Fruit fly (Drosophila melanogaster) whole organism, adult: Measurements from ENCODE around the gene Eaf6.

Experiments
- CG11617 ChIP-seq: fragments of 200-800 bp; sonication (Bioruptor generic); optimal IDR thresholded peaks from 2 replicates; lab custom pipeline; 2017; ENCODE audit warnings: mild to moderate bottlenecking, missing biosample characterization, missing genetic modification reagents, missing genetic modification characterization
- CG12768 ChIP-seq: fragments of 200-800 bp; sonication (Bioruptor generic); optimal IDR thresholded peaks from 2 replicates; lab custom pipeline; 2017; ENCODE audit warnings: missing biosample characterization, missing genetic modification characterization, mild to moderate bottlenecking, moderate library complexity, missing genetic modification reagents
- CG14711 ChIP-seq: fragments of 200-800 bp; sonication (Bioruptor generic); optimal IDR thresholded peaks from 2 replicates; lab custom pipeline; 2018; ENCODE audit warnings: missing biosample characterization, mild to moderate bottlenecking, missing genetic modification characterization, moderate library complexity
- CG1620 ChIP-seq: fragments of 200-800 bp; sonication (Bioruptor generic); optimal IDR thresholded peaks from 2 replicates; lab custom pipeline; 2016; ENCODE audit warnings: missing biosample characterization, missing genetic modification characterization
- CG33017 ChIP-seq: fragments of 200-800 bp; sonication (Bioruptor generic); optimal IDR thresholded peaks from 2 replicates; lab custom pipeline; 2018; ENCODE audit warnings: missing biosample characterization, mild to moderate bottlenecking, missing genetic modification characterization, moderate library complexity
- CG5204 ChIP-seq: fragments of 200-800 bp; sonication (Bioruptor generic); optimal IDR thresholded peaks from 2 replicates; lab custom pipeline; 2016; ENCODE audit warnings: missing biosample characterization, missing genetic modification characterization
- CG7045 ChIP-seq: fragments of 200-800 bp; sonication (Bioruptor generic); optimal IDR thresholded peaks from 2 replicates; lab custom pipeline; 2017; ENCODE audit warnings: missing biosample characterization, mild to moderate bottlenecking, missing genetic modification characterization
- CG7101 ChIP-seq: fragments of 200-800 bp; sonication (Bioruptor generic); optimal IDR thresholded peaks from 2 replicates; lab custom pipeline; 2018; ENCODE audit warnings: missing biosample characterization, mild to moderate bottlenecking, missing genetic modification characterization, moderate library complexity
- Clk ChIP-seq: fragments of 200-800 bp; sonication (Bioruptor generic); optimal IDR thresholded peaks from 2 replicates; lab custom pipeline; 2017; ENCODE audit warnings: missing biosample characterization, missing genetic modification characterization
- Crg-1 ChIP-seq: fragments of 200-800 bp; sonication (Bioruptor generic); optimal IDR thresholded peaks from 2 replicates; lab custom pipeline; 2016; ENCODE audit warnings: missing biosample characterization, missing genetic modification characterization
- Hr96 ChIP-seq: fragments of 200-800 bp; sonication (Bioruptor generic); optimal IDR thresholded peaks from 2 replicates; lab custom pipeline; 2016; ENCODE audit warnings: missing biosample characterization, missing genetic modification characterization
- Mnt ChIP-seq: fragments of 200-800 bp; sonication (Bioruptor generic); optimal IDR thresholded peaks from 2 replicates; lab custom pipeline; 2016; ENCODE audit warnings: missing biosample characterization, mild to moderate bottlenecking, missing genetic modification characterization
- bab1 ChIP-seq: fragments of 200-800 bp; sonication (Bioruptor generic); optimal IDR thresholded peaks from 3 replicates; lab custom pipeline; 2019; ENCODE audit warnings: missing biosample characterization, mild to moderate bottlenecking, missing genetic modification characterization, moderate library complexity
- cic ChIP-seq: fragments of 200-800 bp; sonication (Bioruptor generic); optimal IDR thresholded peaks from 2 replicates; lab custom pipeline; 2017; ENCODE audit warnings: missing biosample characterization, mild to moderate bottlenecking, missing genetic modification characterization, moderate library complexity
- cnc ChIP-seq, 2 experiments: fragments of >200 bp; optimal IDR thresholded peaks; 2 replicates each; lab custom pipeline; 2017
- kay ChIP-seq: fragments of 200-800 bp; sonication (Bioruptor generic); peaks from one replicate; lab custom pipeline; 2016; ENCODE audit warnings: missing biosample characterization, missing genetic modification characterization, borderline replicate concordance
- ovo ChIP-seq: fragments of 200-800 bp; sonication (Bioruptor generic); optimal IDR thresholded peaks from 2 replicates; lab custom pipeline; 2016; ENCODE audit warnings: missing biosample characterization, missing genetic modification characterization
- pad ChIP-seq: fragments of 200-800 bp; sonication (Bioruptor generic); optimal IDR thresholded peaks from 3 replicates; lab custom pipeline; 2017; ENCODE audit warnings: missing biosample characterization, missing genetic modification characterization, mild to moderate bottlenecking, moderate library complexity, missing genetic modification reagents
- tj ChIP-seq: fragments of 200-800 bp; sonication (Bioruptor generic); optimal IDR thresholded peaks from 3 replicates; lab custom pipeline; 2017; ENCODE audit warnings: missing biosample characterization, mild to moderate bottlenecking, missing genetic modification characterization, moderate library complexity
- toe ChIP-seq: fragments of 200-800 bp; sonication (Bioruptor generic); optimal IDR thresholded peaks from 2 replicates; lab custom pipeline; 2016; ENCODE audit warnings: missing biosample characterization, missing genetic modification characterization

The Eaf6 gene

dm6 chr3L:5568361-5568760 is 39.7 kb downstream of the Eaf6 start:
- no peak for TF ChIP-seq Hr96
- no peak for TF ChIP-seq CG5204 (GFP tag; lab: Kevin White, UChicago)
- TF ChIP-seq CG33017 (tag; lab: Kevin White, UChicago) = no peak
- no peak for TF ChIP-seq cnc (optimal IDR thresholded peaks at IDR 0.05; lab: Kevin White, UChicago)
- TF ChIP-seq CG7045 (GFP tag; lab: Kevin White, UChicago) = no peak
- TF ChIP-seq Clk (GFP tag; lab: Kevin White, UChicago) = no peak
- no peak for TF ChIP-seq CG12768 (GFP tag; lab: Kevin White, UChicago)
- TF ChIP-seq toe (GFP tag; lab: Kevin White, UChicago) = no peak
- no peak for TF ChIP-seq tj (GFP tag; lab: Kevin White, UChicago)
- TF ChIP-seq pad (GFP tag; lab: Kevin White, UChicago) = no peak
- no peak for TF ChIP-seq CG7101
- no peak for TF ChIP-seq bab1

dm6 chr3L:5565051-5565688 is 42.9 kb downstream of the Eaf6 start, which contains the start of gene bc10:
bc10 (plus strand) TSS chr3L:5565231.
- TF ChIP-seq CG14711 (tag; lab: Kevin White, UChicago) (no peak), CG12768 (GFP tag; lab: Kevin White, UChicago) (no peak), CG5204 (GFP tag; lab: Kevin White, UChicago) (no peak), toe (GFP tag; lab: Kevin White, UChicago) (no peak), CG7101 (no peak), CG1620 (GFP tag; lab: Kevin White, UChicago) (no peak), Crg-1 (GFP tag; lab: Kevin White, UChicago) (no peak), CG33017 (tag; lab: Kevin White, UChicago) (no peak), CG11617 (GFP tag; lab: Kevin White, UChicago) (no peak), CG7045 (GFP tag; lab: Kevin White, UChicago) (no peak), tj (GFP tag; lab: Kevin White, UChicago) (no peak), cnc (optimal IDR thresholded peaks at IDR 0.05; lab: Kevin White, UChicago) (no peak), pad (GFP tag; lab: Kevin White, UChicago) (no peak)

DNA sequence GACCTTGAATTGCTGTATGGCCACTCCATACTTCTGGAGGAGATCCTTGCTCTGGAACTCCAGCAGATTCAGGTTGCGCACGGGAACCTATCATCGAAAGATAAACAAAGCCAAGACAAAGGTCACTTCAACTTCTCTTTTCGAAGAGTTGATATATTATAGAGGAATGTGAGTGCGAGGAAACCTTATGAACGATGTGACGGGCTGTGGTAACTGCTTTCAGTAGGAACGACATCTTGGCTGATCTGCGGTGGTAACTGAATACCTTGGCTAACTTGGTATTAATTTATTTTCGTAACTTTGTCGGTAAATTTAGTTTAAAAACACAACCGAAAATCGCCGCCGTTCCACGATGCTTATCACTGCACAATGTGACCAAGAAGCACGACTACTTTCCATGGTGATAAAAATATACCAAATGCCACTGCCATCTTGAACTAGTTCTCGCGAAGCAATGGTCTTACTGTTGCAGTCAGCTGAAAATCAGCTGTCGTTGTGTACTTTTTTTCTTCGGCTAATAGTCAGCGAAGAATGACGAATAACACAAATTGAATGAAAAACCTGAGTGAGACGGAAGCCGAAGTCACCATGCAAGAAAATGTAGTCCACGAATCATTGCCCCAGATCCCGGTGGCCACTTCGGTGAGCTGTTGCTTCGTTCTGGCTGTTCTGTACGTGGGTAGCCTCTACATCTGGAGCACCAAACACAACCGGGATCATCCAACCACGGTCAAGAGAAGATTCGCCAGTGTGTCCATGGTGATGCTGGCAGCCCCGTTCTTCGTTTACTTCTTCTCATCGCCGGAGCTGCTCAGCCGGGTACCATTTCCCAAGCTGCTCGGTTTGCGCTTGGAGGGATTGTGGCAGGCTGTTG is 44.6 kb downstream of the Eaf6 start, which contains the start of the genes ScsbetaG and Sras:
Gene ScsbetaG, minus strand, starts transcription at position 383 of the 874 bp plus-strand sequence.
Gene Sras, plus strand, starts transcription at position 466 of the 874 bp plus-strand sequence.
- TF ChIP-seq CG14711 (tag; lab: Kevin White, UChicago) (no peak), kay (GFP tag; lab: Kevin White, UChicago) (peak; percentile 25), tj (GFP tag; lab: Kevin White, UChicago) (peak; percentile 8), CG7101 (no peak), bab1 (peak; percentile 74), CG33017 (tag; lab: Kevin White, UChicago) (no peak)

- TF ChIP-seq CG33017 (tag; lab: Kevin White, UChicago) (no peak), kay (GFP tag; lab: Kevin White, UChicago) (peak; percentile 32)
Observed at dm6 chr3L:5562584-5562983, 45.5 kb downstream of the Eaf6 start.

dm6 chr3L:5561341-5561740 is 46.8 kb downstream of the Eaf6 start, which contains the start of gene sinu:
sinu (minus strand) TSS chr3L:5561598.
- no peak for TF ChIP-seq cnc (optimal IDR thresholded peaks at IDR 0.05; lab: Kevin White, UChicago)
- TF ChIP-seq Hr96 = no peak
- TF ChIP-seq CG14711 (tag; lab: Kevin White, UChicago) = no peak
- no peak for TF ChIP-seq CG1620 (GFP tag; lab: Kevin White, UChicago)
- TF ChIP-seq CG11617 (GFP tag; lab: Kevin White, UChicago) = no peak
- TF ChIP-seq ovo (GFP tag; lab: Kevin White, UChicago) = no peak
- TF ChIP-seq kay (GFP tag; lab: Kevin White, UChicago) = no peak
- no peak for TF ChIP-seq bab1
- no peak for TF ChIP-seq Clk (GFP tag; lab: Kevin White, UChicago)
- TF ChIP-seq cic (GFP tag; lab: Kevin White, UChicago) = no peak
- no peak for TF ChIP-seq CG7101
- TF ChIP-seq CG5204 (GFP tag; lab: Kevin White, UChicago) = no peak
- no peak for TF ChIP-seq Mnt (GFP tag; lab: Kevin White, UChicago)
